Worm (Caenorhabditis elegans) whole organism, mixed stage, embryonic: ENCODE results near the gene rpn-6.2.

Experiments
- bed-3 ChIP-seq: fragments of 200-800 bp; sonication (Bioruptor generic); optimal IDR thresholded peaks from 3 replicates; lab custom pipeline; 2018; ENCODE audit warnings: mild to moderate bottlenecking, missing genetic modification characterization, moderate library complexity, missing compliant biosample characterization
- ceh-43 ChIP-seq: fragments of 200-800 bp; sonication (Bioruptor generic); optimal IDR thresholded peaks from 2 replicates; lab custom pipeline; 2018; ENCODE audit warnings: mild to moderate bottlenecking, missing genetic modification characterization, moderate library complexity, missing compliant biosample characterization
- drap-1 ChIP-seq: fragments of 200-800 bp; sonication (Bioruptor generic); optimal IDR thresholded peaks from 3 replicates; lab custom pipeline; 2018; ENCODE audit warnings: mild to moderate bottlenecking, missing genetic modification characterization, missing compliant biosample characterization
- nhr-12 ChIP-seq: fragments of 150-350 bp; optimal IDR thresholded peaks from 2 replicates; lab custom pipeline; 2014; ENCODE audit warnings: missing biosample characterization, missing genetic modification characterization
- nhr-237 ChIP-seq: fragments of 150-350 bp; optimal IDR thresholded peaks from 2 replicates; lab custom pipeline; 2014; ENCODE audit warnings: missing biosample characterization, missing genetic modification characterization
- nhr-28 ChIP-seq: fragments of 150-350 bp; optimal IDR thresholded peaks from 2 replicates; lab custom pipeline; 2014; ENCODE audit warnings: missing biosample characterization, missing genetic modification characterization
- pha-4 ChIP-seq: fragments of 150-350 bp; optimal IDR thresholded peaks from 2 replicates; lab custom pipeline; 2018; ENCODE audit warnings: missing biosample characterization, missing genetic modification reagents, missing genetic modification characterization
- unc-62 ChIP-seq: fragments of 150-350 bp; optimal IDR thresholded peaks from 2 replicates; lab custom pipeline; 2014; ENCODE audit warnings: missing biosample characterization, missing genetic modification reagents, missing genetic modification characterization
- ztf-11 ChIP-seq: fragments of 150-350 bp; optimal IDR thresholded peaks from 2 replicates; lab custom pipeline; 2014; ENCODE audit warnings: missing biosample characterization, missing genetic modification characterization

- TF ChIP-seq ceh-43 (GFP tag; lab: Kevin White, UChicago) (no peak), pha-4 (tag; lab: Kevin White, UChicago) (no peak), unc-62 (no peak), nhr-237 (tag; lab: Kevin White, UChicago) (no peak), bed-3 (GFP tag; lab: Kevin White, UChicago) (no peak), ztf-11 (tag; lab: Kevin White, UChicago) (no peak), nhr-28 (tag; lab: Kevin White, UChicago) (no peak), nhr-12 (tag; lab: Kevin White, UChicago) (no peak), drap-1 (GFP tag; lab: Kevin White, UChicago) (no peak)
Observed at ce11 chrIII:8962475-8962874, 39.3 kb downstream of the rpn-6.2 start.
